Fruit fly (Drosophila melanogaster): Measurements from ENCODE around the gene CanA1.

The CanA1 gene

DNA sequence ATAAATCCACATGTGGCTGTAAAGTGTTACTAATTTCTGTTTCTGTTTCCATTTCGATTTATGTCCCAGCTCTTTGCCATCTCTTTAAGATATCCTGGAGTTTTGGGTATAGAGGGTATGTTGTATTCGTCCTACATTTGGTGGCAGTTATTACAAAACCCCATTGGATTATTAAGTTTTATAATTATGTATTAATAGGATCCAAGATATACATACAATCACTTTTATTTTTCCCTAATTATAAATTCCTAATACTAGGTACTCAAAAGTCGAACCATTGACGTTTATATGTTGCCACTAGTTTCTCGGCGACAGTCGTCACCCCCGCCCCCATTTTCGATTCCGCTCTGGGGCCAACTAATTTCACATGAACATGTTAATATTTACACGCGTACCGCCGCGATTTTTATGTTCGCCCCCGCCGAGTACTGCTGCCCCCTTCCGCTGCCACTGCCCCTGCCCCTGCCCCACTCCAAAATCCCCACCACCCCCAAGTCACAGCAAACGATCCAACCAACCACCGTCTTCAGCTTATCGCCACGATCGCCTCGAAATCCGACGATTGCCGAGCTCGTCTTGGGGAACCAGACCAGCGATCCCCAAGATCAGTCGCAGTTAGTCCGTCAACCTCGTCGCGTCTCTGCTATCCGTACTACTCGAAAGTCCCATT, 25.6 kb downstream of the CanA1 start, which contains the start of gene Sox100B (continued):
- TF ChIP-seq bowl (GFP tag; IDR thresholded peaks at IDR 0.05) (no peak), dmrt11E (tag; optimal IDR thresholded peaks at IDR 0.05) (peak; percentile 95), ara (GFP tag; IDR thresholded peaks at IDR 0.05) (peak; percentile 88), Oli (tag; optimal IDR thresholded peaks at IDR 0.05) (peak; percentile 70), Atf3 (GFP tag; optimal IDR thresholded peaks at IDR 0.05) (no peak), tna (GFP tag; IDR thresholded peaks at IDR 0.05; ENCODE audit: partially characterized antibody) (no peak), Stat92E (GFP tag; optimal IDR thresholded peaks at IDR 0.05) (no peak), bigmax (GFP tag; optimal IDR thresholded peaks at IDR 0.05) (no peak), CG17359 (tag; optimal IDR thresholded peaks at IDR 0.05) (peak; percentile 56), gsb-n (tag; optimal IDR thresholded peaks at IDR 0.05) (peak; percentile 81), lilli (GFP tag; optimal IDR thresholded peaks at IDR 0.05) (peak; percentile 31), CG7786 (GFP tag; optimal IDR thresholded peaks at IDR 0.05) (no peak), CG14965 (GFP tag; optimal IDR thresholded peaks at IDR 0.05; ENCODE audit: borderline replicate concordance) (no peak), CG6813 (GFP tag; optimal IDR thresholded peaks at IDR 0.05) (peak; percentile 25), CG12744 (GFP tag; optimal IDR thresholded peaks at IDR 0.05) (no peak), CG17802 (tag; optimal IDR thresholded peaks at IDR 0.05) (no peak), pum (GFP tag; optimal IDR thresholded peaks at IDR 0.05) (peak; percentile 18), row (GFP tag; IDR thresholded peaks at IDR 0.05) (peak; percentile 84), pros (GFP tag; optimal IDR thresholded peaks at IDR 0.05) (peak; percentile 16), Aef1 (GFP tag; IDR thresholded peaks at IDR 0.05) (peak; percentile 49; the same call in 2 of the 3 replicates), Awh (GFP tag; IDR thresholded peaks at IDR 0.05) (peak; percentile 68), ranshi (GFP tag; IDR thresholded peaks at IDR 0.05) (peak; percentile 70; the same call in 1 of the 2 replicates), nmo (GFP tag; optimal IDR thresholded peaks at IDR 0.05) (peak; percentile 81), Gug (GFP tag; IDR thresholded peaks at IDR 0.05) (peak; percentile 22; the same call in 1 of the 4 replicates), ac (GFP tag; optimal IDR thresholded peaks at IDR 0.05) (peak; percentile 46), Nf-YB (GFP tag; optimal IDR thresholded peaks at IDR 0.05) (peak; percentile 89), Antp (GFP tag; optimal IDR thresholded peaks at IDR 0.05) (no peak), CG18599 (GFP tag; optimal IDR thresholded peaks at IDR 0.05) (peak; percentile 18), Hr39 (optimal IDR thresholded peaks at IDR 0.05) (no peak), dimm (GFP tag; IDR thresholded peaks at IDR 0.05) (0 out of 2 replicates have a peak, but pooled peaks have one; percentile 10), gro (GFP tag; optimal IDR thresholded peaks at IDR 0.05) (no peak), Usf (GFP tag; optimal IDR thresholded peaks at IDR 0.05) (peak; percentile 38), toy (GFP tag; IDR thresholded peaks at IDR 0.05) (0 out of 2 replicates have a peak, but pooled peaks have one; percentile 43), slbo (GFP tag; IDR thresholded peaks at IDR 0.05) (peak; percentile 57), CG6254 (GFP tag; optimal IDR thresholded peaks at IDR 0.05) (peak; percentile 56), CG8089 (GFP tag; optimal IDR thresholded peaks at IDR 0.05) (no peak), so (GFP tag; IDR thresholded peaks at IDR 0.05) (no peak), CG18764 (GFP tag; optimal IDR thresholded peaks at IDR 0.05) (peak; percentile 34), D (optimal IDR thresholded peaks at IDR 0.05) (no peak), D (GFP tag; optimal IDR thresholded peaks at IDR 0.05) (peak; percentile 72), Hsf (GFP tag; optimal IDR thresholded peaks at IDR 0.05) (peak; percentile 64), CG34422 (GFP tag; IDR thresholded peaks at IDR 0.05) (peak; percentile 78; the same call in 2 of the 3 replicates), ap (GFP tag; IDR thresholded peaks at IDR 0.05) (peak; percentile 24; the same call in 1 of the 2 replicates), CG17361 (GFP tag; IDR thresholded peaks at IDR 0.05) (peak; percentile 75), kni (GFP tag; optimal IDR thresholded peaks at IDR 0.05) (peak; percentile 17), HHEX (GFP tag; optimal IDR thresholded peaks at IDR 0.05) (peak; percentile 16), Xrp1 (GFP tag; IDR thresholded peaks at IDR 0.05) (peak; percentile 91), D19B (GFP tag; optimal IDR thresholded peaks at IDR 0.05) (peak; percentile 83), Fer2 (tag; optimal IDR thresholded peaks at IDR 0.05) (no peak), NK7.1 (GFP tag; optimal IDR thresholded peaks at IDR 0.05) (no peak)

Measured in whole organism, embryonic.